Fruit fly (Drosophila melanogaster): ENCODE measurements around the gene CG14070.

The CG14070 gene

dm6 chr2L:10856328-10856942 is 45.1 kb downstream of the CG14070 start, which contains the start of gene Dnz1 (continued):
- TF ChIP-seq grau (tag; optimal IDR thresholded peaks at IDR 0.05) (peak; percentile 58), trh (GFP tag; optimal IDR thresholded peaks at IDR 0.05) (no peak), Sin3A (optimal IDR thresholded peaks at IDR 0.05) (peak; percentile 4), crol (GFP tag; IDR thresholded peaks at IDR 0.05) (peak; percentile 83), CG13894 (tag; optimal IDR thresholded peaks at IDR 0.05) (peak; percentile 39), Atf-2 (GFP tag; optimal IDR thresholded peaks at IDR 0.05) (no peak), CG15514 (GFP tag; optimal IDR thresholded peaks at IDR 0.05) (peak; percentile 97), CG18011 (GFP tag; optimal IDR thresholded peaks at IDR 0.05) (peak; percentile 23), Atf3 (GFP tag; optimal IDR thresholded peaks at IDR 0.05) (no peak), seq (GFP tag; IDR thresholded peaks at IDR 0.05) (no peak), NK7.1 (GFP tag; optimal IDR thresholded peaks at IDR 0.05) (no peak), Mad (GFP tag; optimal IDR thresholded peaks at IDR 0.05) (no peak), gsb-n (tag; optimal IDR thresholded peaks at IDR 0.05) (peak; percentile 54), CG34376 (GFP tag; optimal IDR thresholded peaks at IDR 0.05) (no peak), Aef1 (GFP tag; IDR thresholded peaks at IDR 0.05) (peak; percentile 27; the same call in 2 of the 3 replicates), Fer3 (tag; optimal IDR thresholded peaks at IDR 0.05) (peak; percentile 48), CG4854 (GFP tag; optimal IDR thresholded peaks at IDR 0.05) (no peak), lab (GFP tag; optimal IDR thresholded peaks at IDR 0.05) (peak; percentile 51), CG14710 (tag; optimal IDR thresholded peaks at IDR 0.05) (peak; percentile 43), Stat92E (GFP tag; optimal IDR thresholded peaks at IDR 0.05) (no peak), CG1792 (GFP tag; optimal IDR thresholded peaks at IDR 0.05) (no peak), yki (optimal IDR thresholded peaks at IDR 0.05) (no peak), CG4707 (GFP tag; optimal IDR thresholded peaks at IDR 0.05) (no peak), Fer2 (tag; optimal IDR thresholded peaks at IDR 0.05) (no peak), Hr51 (GFP tag; optimal IDR thresholded peaks at IDR 0.05) (peak in 1 of 2 experiments; percentile 58), CG2120 (GFP tag; optimal IDR thresholded peaks at IDR 0.05) (peak; percentile 84), Nf-YA (GFP tag; IDR thresholded peaks at IDR 0.05) (no peak), CG32767 (GFP tag; IDR thresholded peaks at IDR 0.05) (no peak), tna (GFP tag; IDR thresholded peaks at IDR 0.05; ENCODE audit: partially characterized antibody) (no peak), usp (GFP tag; optimal IDR thresholded peaks at IDR 0.05) (no peak), CG8944 (GFP tag; optimal IDR thresholded peaks at IDR 0.05) (peak; percentile 18), ro (GFP tag; IDR thresholded peaks at IDR 0.05) (no peak), nau (GFP tag; optimal IDR thresholded peaks at IDR 0.05) (no peak)

DNA sequence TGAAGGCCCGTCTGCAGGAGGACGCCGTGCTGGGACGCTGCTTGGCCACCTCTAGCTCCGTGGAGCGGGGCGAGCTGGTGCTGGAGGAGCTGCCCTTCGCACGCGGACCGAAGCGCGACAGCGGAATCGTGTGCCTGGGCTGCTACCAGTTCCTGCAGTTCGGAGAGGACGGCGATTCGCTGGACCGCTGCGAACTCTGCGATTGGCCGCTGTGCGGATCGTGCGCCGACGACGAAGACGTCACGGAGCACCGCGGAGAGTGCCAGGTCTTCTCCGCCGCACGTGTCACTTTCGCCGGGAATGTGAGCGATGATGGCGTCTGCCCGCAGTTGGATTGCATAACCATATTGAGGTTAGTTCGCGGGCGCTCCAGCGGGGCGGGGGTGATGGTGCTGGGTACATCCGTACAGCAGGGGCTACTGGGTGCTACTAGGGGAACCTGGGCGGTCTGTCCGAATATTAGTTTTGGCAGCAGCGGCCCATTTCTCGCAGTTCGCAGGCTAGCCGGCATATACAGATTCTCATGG is 50.2 kb downstream of the CG14070 start:
- TF ChIP-seq ap (GFP tag; IDR thresholded peaks at IDR 0.05) (no peak), chinmo (GFP tag; IDR thresholded peaks at IDR 0.05; ENCODE audit: partially characterized antibody) (0 out of 4 replicates have a peak, but pooled peaks have one; percentile 15), CG7372 (GFP tag; IDR thresholded peaks at IDR 0.05) (no peak), nau (GFP tag; optimal IDR thresholded peaks at IDR 0.05) (no peak), salm (tag; optimal IDR thresholded peaks at IDR 0.05) (no peak), sna (GFP tag; IDR thresholded peaks at IDR 0.05; ENCODE audit: partially characterized antibody) (no peak), CG5180 (GFP tag; optimal IDR thresholded peaks at IDR 0.05) (no peak), onecut (GFP tag; IDR thresholded peaks at IDR 0.05) (no peak), shn (GFP tag; optimal IDR thresholded peaks at IDR 0.05) (no peak), H15 (GFP tag; IDR thresholded peaks at IDR 0.05) (no peak), Taf1 (GFP tag; IDR thresholded peaks at IDR 0.05) (no peak), ems (GFP tag; optimal IDR thresholded peaks at IDR 0.05) (no peak), dan (GFP tag; IDR thresholded peaks at IDR 0.05) (no peak), pho (GFP tag; optimal IDR thresholded peaks at IDR 0.05) (no peak), CG15011 (GFP tag; optimal IDR thresholded peaks at IDR 0.05) (no peak), inv (GFP tag; IDR thresholded peaks at IDR 0.05; ENCODE audit: partially characterized antibody) (0 out of 2 replicates have a peak, but pooled peaks have one; percentile 22), zfh1 (GFP tag; IDR thresholded peaks at IDR 0.05) (no peak), fd96Cb (tag; optimal IDR thresholded peaks at IDR 0.05) (no peak), CG10366 (GFP tag; IDR thresholded peaks at IDR 0.05) (no peak)
